Worm (Caenorhabditis elegans) whole organism, L2 larva: Measurements from ENCODE around the gene tif-1A.

Source experiments
- C34F6.9 ChIP-seq: fragments of 150-350 bp; optimal IDR thresholded peaks from 2 replicates; lab custom pipeline; 2014; ENCODE audit warnings: missing biosample characterization, missing genetic modification characterization
- F13H6.1 ChIP-seq: sonication (generic microtip); optimal IDR thresholded peaks from 2 replicates; lab custom pipeline; 2016; ENCODE audit warnings: missing genetic modification characterization, missing compliant biosample characterization
- R02D3.7 ChIP-seq: fragments of 150-350 bp; optimal IDR thresholded peaks from 2 replicates; lab custom pipeline; 2014; ENCODE audit warnings: missing biosample characterization, missing genetic modification characterization
- ZK546.5 ChIP-seq: sonication (generic microtip); optimal IDR thresholded peaks from 2 replicates; lab custom pipeline; 2017; ENCODE audit warnings: missing biosample characterization, missing genetic modification characterization
- alr-1 ChIP-seq: fragments of 150-350 bp; optimal IDR thresholded peaks from 2 replicates; lab custom pipeline; 2014; ENCODE audit warnings: missing biosample characterization, missing genetic modification characterization
- aly-2 ChIP-seq: fragments of 150-350 bp; optimal IDR thresholded peaks from 2 replicates; lab custom pipeline; 2014; ENCODE audit warnings: missing biosample characterization, missing genetic modification characterization
- ama-1 ChIP-seq: fragments of 150-350 bp; optimal IDR thresholded peaks from 2 replicates; lab custom pipeline; 2018; ENCODE audit warnings: inconsistent platforms
- blmp-1 ChIP-seq: sonication (generic microtip); optimal IDR thresholded peaks from 2 replicates; lab custom pipeline; 2017; ENCODE audit warnings: missing genetic modification characterization, mild to moderate bottlenecking, missing compliant biosample characterization, antibody characterized with exemption, moderate library complexity; ENCODE audit not compliant: insufficient read depth
- ceh-16 ChIP-seq: fragments of 150-350 bp; optimal IDR thresholded peaks from 2 replicates; lab custom pipeline; 2014; ENCODE audit warnings: missing biosample characterization, missing genetic modification characterization
- ceh-82 ChIP-seq: fragments of 150-350 bp; optimal IDR thresholded peaks from 2 replicates; lab custom pipeline; 2014; ENCODE audit warnings: missing biosample characterization, missing genetic modification characterization
- crh-2 ChIP-seq: sonication (generic microtip); optimal IDR thresholded peaks from 2 replicates; lab custom pipeline; 2017; ENCODE audit warnings: missing biosample characterization, missing genetic modification characterization
- dmd-4 ChIP-seq: sonication (generic microtip); optimal IDR thresholded peaks from 2 replicates; lab custom pipeline; 2017; ENCODE audit warnings: missing biosample characterization, missing genetic modification characterization
- egl-27 ChIP-seq: sonication (generic microtip); optimal IDR thresholded peaks from 3 replicates; lab custom pipeline; 2017; ENCODE audit warnings: missing biosample characterization, missing genetic modification reagents, missing genetic modification characterization
- elt-3 ChIP-seq: sonication (generic microtip); optimal IDR thresholded peaks from 2 replicates; lab custom pipeline; 2017; ENCODE audit warnings: missing biosample characterization, missing genetic modification characterization
- fos-1 ChIP-seq: fragments of 150-350 bp; optimal IDR thresholded peaks from 2 replicates; lab custom pipeline; 2014; ENCODE audit warnings: missing biosample characterization, missing genetic modification characterization
- gmeb-1 ChIP-seq: fragments of 150-350 bp; optimal IDR thresholded peaks from 2 replicates; lab custom pipeline; 2014; ENCODE audit warnings: missing biosample characterization, missing genetic modification characterization
- lin-11 ChIP-seq: fragments of 150-350 bp; sonication (generic microtip); optimal IDR thresholded peaks from 2 replicates; lab custom pipeline; 2014; ENCODE audit warnings: missing biosample characterization, missing genetic modification characterization, inconsistent platforms, mixed read lengths
- lin-13 ChIP-seq: fragments of 150-350 bp; optimal IDR thresholded peaks from 2 replicates; lab custom pipeline; 2014; ENCODE audit warnings: missing biosample characterization, missing genetic modification reagents, missing genetic modification characterization
- lin-39 ChIP-seq: fragments of 150-350 bp; optimal IDR thresholded peaks from 2 replicates; lab custom pipeline; 2014; ENCODE audit warnings: missing biosample characterization, missing genetic modification reagents, missing genetic modification characterization
- lsy-2 ChIP-seq, 2 experiments: fragments of 150-350 bp in 1 of 2; sonication (generic microtip) in 1 of 2; optimal IDR thresholded peaks; 2 replicates each; lab custom pipeline; 2014 to 2017; ENCODE audit warnings: missing biosample characterization in 2 of 2, missing genetic modification characterization in 2 of 2
- mab-5 ChIP-seq: fragments of 150-350 bp; optimal IDR thresholded peaks from 2 replicates; lab custom pipeline; 2014; ENCODE audit warnings: missing biosample characterization, missing genetic modification characterization
- mbf-1 ChIP-seq: sonication (generic microtip); optimal IDR thresholded peaks from 2 replicates; lab custom pipeline; 2017; ENCODE audit warnings: missing biosample characterization, missing genetic modification characterization
- mdl-1 ChIP-seq, 2 experiments: fragments of 150-350 bp in 1 of 2; sonication (generic microtip) in 1 of 2; optimal IDR thresholded peaks; 2 replicates each; lab custom pipeline; 2017; ENCODE audit warnings: missing biosample characterization in 2 of 2, missing genetic modification characterization in 2 of 2
- nhr-10 ChIP-seq: sonication (generic microtip); optimal IDR thresholded peaks from 2 replicates; lab custom pipeline; 2017; ENCODE audit warnings: missing biosample characterization, missing genetic modification characterization
- nhr-11 ChIP-seq: fragments of 150-350 bp; optimal IDR thresholded peaks from 2 replicates; lab custom pipeline; 2014; ENCODE audit warnings: missing biosample characterization, missing genetic modification characterization
- nhr-129 ChIP-seq: fragments of 150-350 bp; optimal IDR thresholded peaks from 2 replicates; lab custom pipeline; 2014; ENCODE audit warnings: missing biosample characterization, missing genetic modification characterization
- nhr-23 ChIP-seq: fragments of 150-350 bp; optimal IDR thresholded peaks from 2 replicates; lab custom pipeline; 2014; ENCODE audit warnings: missing biosample characterization, missing genetic modification reagents, missing genetic modification characterization
- nhr-237 ChIP-seq: fragments of 150-350 bp; optimal IDR thresholded peaks from 2 replicates; lab custom pipeline; 2014; ENCODE audit warnings: missing biosample characterization, missing genetic modification characterization
- nhr-25 ChIP-seq: fragments of 150-350 bp; sonication (generic microtip); optimal IDR thresholded peaks from 3 replicates; lab custom pipeline; 2014; ENCODE audit warnings: missing biosample characterization, missing genetic modification characterization
- nhr-6 ChIP-seq: fragments of 150-350 bp; optimal IDR thresholded peaks from 2 replicates; lab custom pipeline; 2014; ENCODE audit warnings: missing biosample characterization, missing genetic modification characterization
- peb-1 ChIP-seq: fragments of 150-350 bp; optimal IDR thresholded peaks from 2 replicates; lab custom pipeline; 2014; ENCODE audit warnings: missing biosample characterization, missing genetic modification characterization
- sem-4 ChIP-seq: fragments of 150-350 bp; optimal IDR thresholded peaks from 2 replicates; lab custom pipeline; 2014; ENCODE audit warnings: missing biosample characterization, missing genetic modification reagents, missing genetic modification characterization
- skn-1 ChIP-seq: sonication (generic microtip); optimal IDR thresholded peaks from 2 replicates; lab custom pipeline; 2017; ENCODE audit warnings: missing biosample characterization, missing genetic modification characterization
- sma-3 ChIP-seq: sonication (generic microtip); optimal IDR thresholded peaks from 2 replicates; lab custom pipeline; 2016; ENCODE audit warnings: missing genetic modification reagents, missing genetic modification characterization, missing compliant biosample characterization
- sma-9 ChIP-seq, 2 experiments: fragments of 150-350 bp in 1 of 2; sonication (generic microtip) in 1 of 2; optimal IDR thresholded peaks; 2 replicates each; lab custom pipeline; 2014 to 2016; ENCODE audit warnings: missing genetic modification characterization in 2 of 2, mild to moderate bottlenecking in 1 of 2, missing biosample characterization in 1 of 2, missing compliant biosample characterization in 1 of 2, missing genetic modification reagents in 1 of 2, moderate library complexity in 1 of 2
- snpc-4 ChIP-seq: fragments of 150-350 bp; optimal IDR thresholded peaks from 2 replicates; lab custom pipeline; 2014; ENCODE audit warnings: missing biosample characterization, missing genetic modification characterization
- unc-39 ChIP-seq: fragments of 150-350 bp; optimal IDR thresholded peaks from 2 replicates; lab custom pipeline; 2014; ENCODE audit warnings: missing biosample characterization, missing genetic modification characterization
- unc-55 ChIP-seq: fragments of 150-350 bp; sonication (generic microtip); optimal IDR thresholded peaks from 3 replicates; lab custom pipeline; 2014; ENCODE audit warnings: missing biosample characterization, missing genetic modification reagents, missing genetic modification characterization
- unc-62 ChIP-seq: fragments of 150-350 bp; optimal IDR thresholded peaks from 2 replicates; lab custom pipeline; 2014; ENCODE audit warnings: missing biosample characterization, missing genetic modification reagents, missing genetic modification characterization
- ztf-1 ChIP-seq: fragments of 200-800 bp; sonication (Bioruptor generic); conservative IDR thresholded peaks from 2 replicates; pipeline ENCODE4 v1.3.6; 2022; ENCODE audit warnings: missing genetic modification characterization, missing compliant biosample characterization
- ztf-4 ChIP-seq: fragments of 150-350 bp; optimal IDR thresholded peaks from 2 replicates; lab custom pipeline; 2014; ENCODE audit warnings: missing biosample characterization, missing genetic modification characterization

Gene tif-1A

DNA sequence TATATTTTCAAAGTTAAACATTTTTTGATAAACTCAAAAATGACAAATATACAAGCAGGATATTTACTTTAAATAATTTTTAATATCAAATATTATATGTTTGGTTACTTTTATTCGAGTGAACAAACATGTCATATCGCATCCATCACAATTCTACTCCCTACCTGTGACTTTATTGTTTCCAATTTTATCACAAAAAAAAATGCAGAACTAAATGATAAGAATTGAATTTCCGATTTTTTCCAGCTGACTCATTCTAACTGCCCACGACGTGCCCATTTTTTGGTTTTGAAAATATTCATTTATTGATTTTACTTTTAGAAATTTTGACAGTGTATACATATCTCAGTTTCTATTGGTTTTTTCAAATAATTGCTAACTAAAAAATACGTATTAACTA, 7.1 kb upstream of the tif-1A start:
- no peak for TF ChIP-seq lin-11
- TF ChIP-seq ZK546.5 (tag; lab: Kevin White, UChicago), result no peak
- TF ChIP-seq nhr-11 (tag; lab: Kevin White, UChicago), result no peak
- TF ChIP-seq fos-1 (tag; lab: Kevin White, UChicago), result peak; percentile 84

DNA sequence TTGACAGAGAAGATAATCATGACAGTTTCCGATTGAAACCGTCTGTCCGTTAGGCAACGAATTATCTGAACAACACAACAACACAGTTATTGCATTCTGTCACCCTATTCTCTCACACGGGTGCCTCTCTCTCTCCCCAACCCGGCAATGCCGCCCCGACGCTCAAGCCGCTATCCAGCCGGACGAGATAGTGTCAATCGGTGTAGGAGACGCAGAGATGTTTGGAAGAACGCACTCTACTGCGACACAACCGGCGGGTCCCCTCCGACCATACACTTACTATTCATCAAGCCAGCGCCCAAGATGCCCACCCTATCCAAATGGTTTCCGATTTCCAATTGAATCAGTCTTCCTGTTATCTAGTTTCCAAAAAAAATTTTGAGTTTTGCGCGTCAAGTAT, 6.3 kb upstream of the tif-1A start:
- TF ChIP-seq ceh-16 (tag; lab: Kevin White, UChicago) (peak; percentile 37), nhr-129 (peak; percentile 13), egl-27 (peak; percentile 13), sma-3 (GFP tag; lab: Kevin White, UChicago) (peak; percentile 5), fos-1 (tag; lab: Kevin White, UChicago) (peak; percentile 7), mab-5 (tag; lab: Kevin White, UChicago) (no peak), skn-1 (no peak), lsy-2 (tag; optimal IDR thresholded peaks at IDR 0.05; lab: Kevin White, UChicago) (peak in 1 of 2 experiments; percentile 43), peb-1 (tag; lab: Kevin White, UChicago) (no peak), gmeb-1 (tag; lab: Kevin White, UChicago) (no peak), nhr-25 (tag; lab: Kevin White, UChicago) (peak; percentile 7)

DNA sequence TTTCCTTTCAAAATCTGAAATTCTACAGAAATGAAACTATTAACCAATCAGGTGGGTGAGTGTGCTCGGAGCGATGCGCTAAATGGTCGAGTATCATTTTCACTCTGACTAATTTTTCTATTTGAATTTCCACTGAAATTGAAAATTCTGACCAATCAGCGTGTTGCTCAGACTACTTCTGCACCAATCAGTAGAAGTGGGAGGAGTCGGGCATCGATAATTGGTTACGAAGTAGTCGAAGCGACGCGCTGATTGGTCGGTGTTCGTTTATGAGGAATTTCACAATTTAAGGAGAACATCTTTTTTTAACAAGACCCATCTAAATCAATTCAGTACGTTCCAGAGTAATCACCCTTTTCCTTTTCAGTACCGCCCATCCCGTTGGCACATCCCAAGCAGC, 5.3 kb upstream of the tif-1A start:
- TF ChIP-seq C34F6.9, result no peak
- no peak for TF ChIP-seq nhr-25 (tag; lab: Kevin White, UChicago)

DNA sequence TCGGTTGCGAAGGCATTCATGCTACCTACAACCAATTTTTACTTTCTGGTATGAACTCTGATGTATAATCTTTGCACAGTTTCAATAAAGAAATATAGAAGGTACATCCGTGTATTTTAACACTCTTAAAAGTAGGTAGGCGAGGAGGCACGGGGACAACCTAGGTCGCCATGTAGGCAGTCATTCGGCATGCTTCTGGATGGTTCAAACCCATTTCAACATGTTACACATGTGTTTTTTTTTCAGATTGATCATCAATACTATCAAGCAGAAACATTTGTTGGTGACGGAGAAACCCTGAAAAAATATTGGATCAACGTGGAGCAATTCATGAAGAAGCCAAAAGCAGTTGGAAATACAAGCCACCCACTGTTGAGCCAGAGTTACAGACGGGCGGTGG, 3.1 kb upstream of the tif-1A start:
- TF ChIP-seq R02D3.7 (tag; lab: Kevin White, UChicago), result no peak
- TF ChIP-seq skn-1, result no peak
- no peak for TF ChIP-seq ztf-1 (GFP tag; lab: Robert Waterston, UW)
- TF ChIP-seq lsy-2 (tag; optimal IDR thresholded peaks at IDR 0.05; lab: Kevin White, UChicago), result no peak
- no peak for TF ChIP-seq aly-2 (tag; lab: Kevin White, UChicago)
- TF ChIP-seq mbf-1, result no peak
- TF ChIP-seq alr-1 (tag; lab: Kevin White, UChicago), result no peak
- no peak for TF ChIP-seq sem-4 (tag; lab: Kevin White, UChicago)
- TF ChIP-seq fos-1 (tag; lab: Kevin White, UChicago), result no peak
- no peak for TF ChIP-seq snpc-4 (tag; lab: Kevin White, UChicago)
- TF ChIP-seq lin-39 (tag; lab: Kevin White, UChicago), result no peak
- TF ChIP-seq gmeb-1 (tag; lab: Kevin White, UChicago), result no peak
- no peak for TF ChIP-seq nhr-23 (tag; lab: Kevin White, UChicago)
- TF ChIP-seq ama-1 (lab: Kevin White, UChicago), result no peak
- TF ChIP-seq unc-62 (GFP tag; lab: Kevin White, UChicago), result no peak
- TF ChIP-seq, all 48 proteins: peak for 0

DNA sequence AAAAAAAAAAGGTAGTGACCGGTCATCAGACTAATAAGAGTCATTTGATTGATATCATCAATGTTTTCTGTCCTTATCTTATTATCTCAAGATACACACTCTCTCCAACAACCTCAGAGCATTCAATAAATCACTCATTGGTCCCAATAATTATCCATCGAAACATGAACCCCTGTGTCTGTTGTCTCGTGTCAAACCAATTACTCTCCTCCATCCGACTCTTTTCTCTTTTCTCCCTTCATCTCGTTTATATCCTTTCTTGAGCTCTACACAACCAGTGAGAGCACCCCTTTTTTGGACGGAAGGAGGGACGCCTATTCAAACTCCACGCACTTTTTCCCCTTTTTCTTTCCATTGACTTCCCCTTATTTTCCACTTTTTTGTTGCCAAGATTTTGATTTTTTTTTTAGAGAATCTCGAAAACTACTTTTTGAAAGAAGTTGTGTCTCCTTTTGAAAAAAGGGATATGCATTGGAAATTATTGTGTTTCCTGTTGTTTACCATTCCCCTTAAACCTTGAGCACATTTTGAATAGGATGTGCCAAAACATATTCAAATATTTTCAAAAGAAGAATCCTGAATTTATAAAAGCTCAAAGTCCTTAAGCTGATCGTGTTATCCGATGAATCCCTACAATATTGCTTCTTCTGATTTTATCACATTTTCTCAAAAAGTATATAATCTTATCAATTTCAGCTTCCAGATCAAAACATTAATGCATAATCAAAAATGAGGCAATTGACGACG, 1.7 kb upstream of the tif-1A start, which contains the start of gene pxd-1:
Gene pxd-1 (plus strand): TSS at position 697 of the 747 bp plus-strand sequence.
- TF ChIP-seq dmd-4, result no peak
- no peak for TF ChIP-seq nhr-237 (tag; lab: Kevin White, UChicago)
- no peak for TF ChIP-seq nhr-11 (tag; lab: Kevin White, UChicago)
- peak; percentile 56 for TF ChIP-seq nhr-129
- TF ChIP-seq blmp-1 (tag; lab: Kevin White, UChicago), result no peak
- TF ChIP-seq lsy-2 (tag; optimal IDR thresholded peaks at IDR 0.05; lab: Kevin White, UChicago), result peak; percentile 11 to 53
- TF ChIP-seq mab-5 (tag; lab: Kevin White, UChicago), result peak; percentile 75
- peak; percentile 64 for TF ChIP-seq sma-9 (GFP tag; optimal IDR thresholded peaks at IDR 0.05; lab: Kevin White, UChicago)
- no peak for TF ChIP-seq sma-9 (tag; optimal IDR thresholded peaks at IDR 0.05; lab: Kevin White, UChicago)
- no peak for TF ChIP-seq elt-3
- no peak for TF ChIP-seq ceh-16 (tag; lab: Kevin White, UChicago)
- TF ChIP-seq sem-4 (tag; lab: Kevin White, UChicago), result peak; percentile 65
- no peak for TF ChIP-seq snpc-4 (tag; lab: Kevin White, UChicago)
- TF ChIP-seq skn-1, result no peak
- no peak for TF ChIP-seq nhr-23 (tag; lab: Kevin White, UChicago)
- TF ChIP-seq ztf-4, result no peak
- TF ChIP-seq nhr-10, result no peak
- no peak for TF ChIP-seq egl-27
- TF ChIP-seq unc-55 (GFP tag; lab: Kevin White, UChicago), result no peak
- no peak for TF ChIP-seq mdl-1 (tag; optimal IDR thresholded peaks at IDR 0.05; lab: Kevin White, UChicago)
- TF ChIP-seq ama-1 (lab: Kevin White, UChicago), result no peak
- no peak for TF ChIP-seq aly-2 (tag; lab: Kevin White, UChicago)
- TF ChIP-seq mbf-1, result no peak
- TF ChIP-seq fos-1 (tag; lab: Kevin White, UChicago), result no peak
- no peak for TF ChIP-seq nhr-6 (tag; lab: Kevin White, UChicago)
- peak; percentile 29 for TF ChIP-seq F13H6.1 (tag; lab: Kevin White, UChicago)
- TF ChIP-seq lin-13, result no peak
- no peak for TF ChIP-seq ztf-1 (GFP tag; lab: Robert Waterston, UW)
- no peak for TF ChIP-seq peb-1 (tag; lab: Kevin White, UChicago)
- TF ChIP-seq alr-1 (tag; lab: Kevin White, UChicago), result no peak
- no peak for TF ChIP-seq ceh-82
- TF ChIP-seq lin-39 (tag; lab: Kevin White, UChicago), result no peak
- no peak for TF ChIP-seq unc-39 (tag; lab: Kevin White, UChicago)
- TF ChIP-seq nhr-25 (tag; lab: Kevin White, UChicago), result no peak
- peak; percentile 0 for TF ChIP-seq crh-2
